Fruit fly (Drosophila melanogaster) whole organism, adult: Measurements from ENCODE around the gene CG7488.

Experiments used
- cic ChIP-seq: fragments of 200-800 bp; sonication (Bioruptor generic); optimal IDR thresholded peaks from 2 replicates; lab custom pipeline; 2017; ENCODE audit warnings: missing biosample characterization, mild to moderate bottlenecking, missing genetic modification characterization, moderate library complexity
- cnc ChIP-seq, 2 experiments: fragments of >200 bp; optimal IDR thresholded peaks; 2 replicates each; lab custom pipeline; 2017

DNA sequence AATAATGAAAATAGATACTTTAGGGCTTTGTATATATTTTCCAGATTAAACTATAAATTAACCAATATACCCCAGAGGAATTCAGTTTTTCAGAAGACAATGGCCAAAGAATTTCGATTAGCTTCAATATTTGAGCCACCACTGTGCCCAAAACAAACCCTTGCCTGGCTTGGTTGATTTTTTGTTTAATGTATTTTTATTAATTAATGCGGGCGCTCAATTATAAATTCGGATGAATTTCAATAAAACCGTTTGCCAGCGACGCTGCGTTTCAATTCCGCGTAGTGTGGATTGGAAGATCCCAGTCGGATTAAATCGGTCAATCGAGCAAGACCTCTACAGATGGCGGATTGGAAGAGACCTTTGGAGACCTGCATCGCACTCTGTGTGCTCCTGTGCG is 46.3 kb downstream of the CG7488 start, which contains the start of gene CG11670:
- no peak for TF ChIP-seq cic (GFP tag; lab: Kevin White, UChicago)
- TF ChIP-seq cnc (optimal IDR thresholded peaks at IDR 0.05; lab: Kevin White, UChicago) = no peak
